Fruit fly (Drosophila melanogaster): ENCODE data around the gene wwk.

DNA sequence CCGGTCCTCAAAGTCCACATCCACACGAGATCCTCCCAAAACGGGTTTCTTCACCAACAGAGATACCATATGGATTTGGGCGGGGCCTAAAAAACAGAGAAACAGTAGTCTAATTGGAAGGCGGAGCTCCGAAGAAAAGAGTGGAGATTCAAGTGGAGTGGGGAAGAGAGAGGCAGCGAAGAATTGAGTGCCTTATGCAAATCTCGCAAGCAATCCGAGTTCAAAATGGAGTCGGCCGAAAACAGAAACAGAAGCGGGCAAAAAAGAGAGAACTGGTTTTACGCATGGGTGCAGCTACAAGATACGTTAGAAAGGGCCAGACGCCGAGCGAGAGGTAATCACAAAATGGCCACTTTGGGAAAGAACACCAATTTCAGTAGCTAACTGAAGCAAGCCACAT, 36.7 kb downstream of the wwk start:
- TF ChIP-seq CG33017 (tag; optimal IDR thresholded peaks at IDR 0.05): no peak
- TF ChIP-seq bab1 (GFP tag; optimal IDR thresholded peaks at IDR 0.05): no peak
- no peak for TF ChIP-seq cnc (optimal IDR thresholded peaks at IDR 0.05)
- no peak for TF ChIP-seq Crg-1 (GFP tag; optimal IDR thresholded peaks at IDR 0.05)

Measured in whole organism, adult.